Worm (Caenorhabditis elegans): Measurements from ENCODE around the gene ZK899.1.

ce11 chrX:9411675-9412074 is 34.8 kb upstream of the ZK899.1 start:
- no peak for TF ChIP-seq ztf-4 (tag; optimal IDR thresholded peaks at IDR 0.05)
- TF ChIP-seq ztf-11 (tag; optimal IDR thresholded peaks at IDR 0.05), result no peak
- TF ChIP-seq nhr-12 (tag; optimal IDR thresholded peaks at IDR 0.05), result no peak
- TF ChIP-seq lin-13 (GFP tag; optimal IDR thresholded peaks at IDR 0.05), result no peak
- no peak for TF ChIP-seq blmp-1 (tag; optimal IDR thresholded peaks at IDR 0.05; ENCODE audit: insufficient read depth)
